Worm (Caenorhabditis elegans) whole organism, young adult: ENCODE results near the gene T01D1.5.

Experiments
- B0336.3 ChIP-seq: fragments of 200-800 bp; sonication (Bioruptor generic); IDR thresholded peaks from 2 replicates; pipeline ENCODE4 v1.3.6; 2022; ENCODE audit warnings: missing genetic modification characterization, missing compliant biosample characterization
- C17E4.6 ChIP-seq: fragments of 200-800 bp; sonication (Bioruptor generic); IDR thresholded peaks from 2 replicates; pipeline ENCODE4 v1.3.6; 2022; ENCODE audit warnings: missing genetic modification reagents, missing genetic modification characterization, missing compliant biosample characterization
- F22D6.2 ChIP-seq: sonication (generic microtip); optimal IDR thresholded peaks from 2 replicates; lab custom pipeline; 2016; ENCODE audit warnings: mild to moderate bottlenecking, missing genetic modification characterization, missing compliant biosample characterization
- F49E8.2 ChIP-seq: sonication (generic microtip); optimal IDR thresholded peaks from 3 replicates; lab custom pipeline; 2017; ENCODE audit warnings: missing genetic modification characterization, mild to moderate bottlenecking, missing compliant biosample characterization, antibody characterized with exemption, moderate library complexity; ENCODE audit not compliant: insufficient read depth
- K11D2.4 ChIP-seq: fragments of 200-800 bp; sonication (Bioruptor generic); IDR thresholded peaks from 2 replicates; pipeline ENCODE4 v1.3.6; 2022; ENCODE audit warnings: missing genetic modification reagents, missing genetic modification characterization, missing compliant biosample characterization
- T07F8.4 ChIP-seq: sonication (generic microtip); optimal IDR thresholded peaks from 2 replicates; lab custom pipeline; 2016; ENCODE audit warnings: mild to moderate bottlenecking, missing genetic modification characterization, moderate library complexity, missing compliant biosample characterization
- T26A5.8 ChIP-seq: sonication (generic microtip); optimal IDR thresholded peaks from 2 replicates; lab custom pipeline; 2016; ENCODE audit warnings: missing genetic modification characterization, missing compliant biosample characterization
- Y53G8AR.9 ChIP-seq: fragments of 200-800 bp; sonication (Bioruptor generic); conservative IDR thresholded peaks from 2 replicates; pipeline ENCODE4 v1.3.6; 2022; ENCODE audit warnings: missing genetic modification reagents, missing genetic modification characterization, missing compliant biosample characterization
- Y56A3A.18 ChIP-seq: fragments of 200-800 bp; sonication (Bioruptor generic); IDR thresholded peaks from 2 replicates; pipeline ENCODE4 v1.3.6; 2022; ENCODE audit warnings: missing genetic modification reagents, missing genetic modification characterization, missing compliant biosample characterization
- Y67H2A.10 ChIP-seq: fragments of 200-800 bp; sonication (Bioruptor generic); conservative IDR thresholded peaks from 2 replicates; pipeline ENCODE4 v1.3.6; 2022; ENCODE audit warnings: missing genetic modification reagents, missing genetic modification characterization, missing compliant biosample characterization
- ama-1 ChIP-seq, 3 experiments: fragments of 150-350 bp in 1 of 3; sonication (generic microtip) in 2 of 3; optimal IDR thresholded peaks; 2 replicates each; lab custom pipeline; 2014 to 2018; ENCODE audit warnings: missing biosample characterization in 2 of 3, missing genetic modification characterization in 2 of 3, missing genetic modification reagents in 2 of 3
- aptf-2 ChIP-seq: fragments of 200-800 bp; sonication (Bioruptor generic); conservative IDR thresholded peaks from 2 replicates; pipeline ENCODE4 v1.3.6; 2022; ENCODE audit warnings: missing genetic modification reagents, missing genetic modification characterization, missing compliant biosample characterization
- aptf-3 ChIP-seq: fragments of 200-800 bp; sonication (Bioruptor generic); IDR thresholded peaks from 2 replicates; pipeline ENCODE4 v1.3.6; 2022; ENCODE audit warnings: missing genetic modification characterization, missing compliant biosample characterization
- ccch-3 ChIP-seq: fragments of 200-800 bp; sonication (Bioruptor generic); optimal IDR thresholded peaks from 2 replicates; lab custom pipeline; 2018; ENCODE audit warnings: mild to moderate bottlenecking, missing genetic modification characterization, missing compliant biosample characterization
- cebp-1 ChIP-seq, 2 experiments: fragments of 200-800 bp in 1 of 2; sonication (Bioruptor generic) in 1 of 2; sonication (generic microtip) in 1 of 2; IDR thresholded peaks in 1 of 2; optimal IDR thresholded peaks in 1 of 2; 2 replicates each; pipeline versions ENCODE4 v1.3.6 to Lab custom; 2017 to 2022; ENCODE audit warnings: missing compliant biosample characterization in 2 of 2, missing genetic modification characterization in 2 of 2, mild to moderate bottlenecking in 1 of 2, missing genetic modification reagents in 1 of 2, moderate library complexity in 1 of 2
- ceh-40 ChIP-seq: fragments of 200-800 bp; sonication (Bioruptor generic); IDR thresholded peaks from 2 replicates; pipeline ENCODE4 v1.3.6; 2022; ENCODE audit warnings: missing genetic modification characterization, missing compliant biosample characterization
- ceh-58 ChIP-seq: fragments of 200-800 bp; sonication (Bioruptor generic); IDR thresholded peaks from 2 replicates; pipeline ENCODE4 v1.3.6; 2022; ENCODE audit warnings: missing genetic modification characterization, missing compliant biosample characterization
- ceh-91 ChIP-seq: fragments of 200-800 bp; sonication (Bioruptor generic); IDR thresholded peaks from 2 replicates; pipeline ENCODE4 v1.3.6; 2022; ENCODE audit warnings: missing genetic modification reagents, missing genetic modification characterization, missing compliant biosample characterization
- die-1 ChIP-seq: sonication (generic microtip); optimal IDR thresholded peaks from 2 replicates; lab custom pipeline; 2016; ENCODE audit warnings: missing genotype, mild to moderate bottlenecking, missing genetic modification characterization, missing compliant biosample characterization
- dpl-1 ChIP-seq: fragments of 150-350 bp; optimal IDR thresholded peaks from 2 replicates; lab custom pipeline; 2014; ENCODE audit warnings: missing biosample characterization, missing genetic modification reagents, missing genetic modification characterization
- egl-44 ChIP-seq: fragments of 200-800 bp; sonication (Bioruptor generic); IDR thresholded peaks from 2 replicates; pipeline ENCODE4 v1.3.6; 2022; ENCODE audit warnings: missing genetic modification reagents, missing genetic modification characterization, missing compliant biosample characterization
- ekl-4 ChIP-seq: fragments of 200-800 bp; sonication (Bioruptor generic); IDR thresholded peaks from 2 replicates; pipeline ENCODE4 v1.3.6; 2022; ENCODE audit warnings: missing genetic modification reagents, missing genetic modification characterization, missing compliant biosample characterization
- ets-4 ChIP-seq: fragments of 200-800 bp; sonication (Bioruptor generic); optimal IDR thresholded peaks from 2 replicates; lab custom pipeline; 2018; ENCODE audit warnings: mild to moderate bottlenecking, missing genetic modification characterization, missing compliant biosample characterization
- hmg-20 ChIP-seq: fragments of 200-800 bp; sonication (Bioruptor generic); IDR thresholded peaks from 2 replicates; pipeline ENCODE4 v1.3.6; 2022; ENCODE audit warnings: missing genetic modification reagents, missing genetic modification characterization, missing compliant biosample characterization
- hrde-1 ChIP-seq: sonication (generic microtip); optimal IDR thresholded peaks from 2 replicates; lab custom pipeline; 2016; ENCODE audit warnings: missing genetic modification characterization, mild to moderate bottlenecking, missing compliant biosample characterization, moderate library complexity, missing genotype, missing genetic modification reagents, borderline replicate concordance
- lag-1 ChIP-seq: fragments of 200-800 bp; sonication (Bioruptor generic); IDR thresholded peaks from 2 replicates; pipeline ENCODE4 v1.3.6; 2022; ENCODE audit warnings: missing genetic modification reagents, missing genetic modification characterization, missing compliant biosample characterization
- lin-26 ChIP-seq: fragments of 200-800 bp; sonication (Bioruptor generic); IDR thresholded peaks from 2 replicates; pipeline ENCODE4 v1.3.6; 2022; ENCODE audit warnings: missing genetic modification reagents, missing genetic modification characterization, missing compliant biosample characterization
- lin-40 ChIP-seq: sonication (generic microtip); optimal IDR thresholded peaks from 2 replicates; lab custom pipeline; 2016; ENCODE audit warnings: missing genetic modification characterization, mild to moderate bottlenecking, missing compliant biosample characterization, missing genotype, missing genetic modification reagents
- lin-54 ChIP-seq: fragments of 200-800 bp; sonication (Bioruptor generic); optimal IDR thresholded peaks from 2 replicates; lab custom pipeline; 2018; ENCODE audit warnings: mild to moderate bottlenecking, missing genetic modification characterization, missing compliant biosample characterization
- lir-1 ChIP-seq: fragments of 200-800 bp; sonication (Bioruptor generic); conservative IDR thresholded peaks from 2 replicates; pipeline ENCODE4 v1.3.6; 2022; ENCODE audit warnings: missing genetic modification reagents, missing genetic modification characterization, missing compliant biosample characterization
- madf-10 ChIP-seq: sonication (generic microtip); optimal IDR thresholded peaks from 2 replicates; lab custom pipeline; 2016; ENCODE audit warnings: mild to moderate bottlenecking, missing genetic modification characterization, missing compliant biosample characterization
- madf-8 ChIP-seq: fragments of 200-800 bp; sonication (Bioruptor generic); conservative IDR thresholded peaks from 2 replicates; pipeline ENCODE4 v1.3.6; 2022; ENCODE audit warnings: missing genetic modification reagents, missing genetic modification characterization, missing compliant biosample characterization
- nfyb-1 ChIP-seq: fragments of 200-800 bp; sonication (Bioruptor generic); IDR thresholded peaks from 2 replicates; pipeline ENCODE4 v1.3.6; 2022; ENCODE audit warnings: missing genetic modification reagents, missing genetic modification characterization, missing compliant biosample characterization
- pha-4 ChIP-seq: fragments of 150-350 bp; sonication (generic microtip); optimal IDR thresholded peaks from 2 replicates; lab custom pipeline; 2014; ENCODE audit warnings: missing biosample characterization, missing genetic modification reagents, missing genetic modification characterization
- repo-1 ChIP-seq: sonication (generic microtip); optimal IDR thresholded peaks from 2 replicates; lab custom pipeline; 2017; ENCODE audit warnings: mild to moderate bottlenecking, missing genetic modification characterization, missing compliant biosample characterization
- sdz-38 ChIP-seq: sonication (generic microtip); optimal IDR thresholded peaks from 2 replicates; lab custom pipeline; 2016; ENCODE audit warnings: missing genotype, missing genetic modification characterization, missing compliant biosample characterization
- sea-2 ChIP-seq: fragments of 200-800 bp; sonication (Bioruptor generic); IDR thresholded peaks from 2 replicates; pipeline ENCODE4 v1.3.6; 2022; ENCODE audit warnings: missing genetic modification characterization, missing compliant biosample characterization
- snpc-1.1 ChIP-seq: sonication (generic microtip); optimal IDR thresholded peaks from 2 replicates; lab custom pipeline; 2017; ENCODE audit warnings: missing genetic modification characterization, mild to moderate bottlenecking, missing compliant biosample characterization, antibody characterized with exemption, moderate library complexity, missing genotype, missing genetic modification reagents; ENCODE audit not compliant: insufficient read depth
- snpc-3.4 ChIP-seq: sonication (generic microtip); optimal IDR thresholded peaks from 2 replicates; lab custom pipeline; 2017; ENCODE audit warnings: missing genetic modification characterization, mild to moderate bottlenecking, missing compliant biosample characterization, antibody characterized with exemption, moderate library complexity, missing genotype, missing genetic modification reagents
- snpc-4 ChIP-seq, 5 experiments: fragments of 150-350 bp in 1 of 5; sonication (generic microtip) in 4 of 5; optimal IDR thresholded peaks; 2 replicates each; lab custom pipeline; 2014 to 2018; ENCODE audit warnings: missing genetic modification characterization in 5 of 5, missing biosample characterization in 3 of 5, antibody characterized with exemption in 2 of 5, mild to moderate bottlenecking in 2 of 5, missing compliant biosample characterization in 2 of 5, missing genotype in 2 of 5, moderate library complexity in 2 of 5, missing genetic modification reagents in 1 of 5
- tbp1 ChIP-seq: fragments of 200-800 bp; sonication (Bioruptor generic); optimal IDR thresholded peaks from 2 replicates; lab custom pipeline; 2018; ENCODE audit warnings: mild to moderate bottlenecking, missing genetic modification characterization, missing compliant biosample characterization
- tbx-9 ChIP-seq: sonication (generic microtip); optimal IDR thresholded peaks from 2 replicates; lab custom pipeline; 2016; ENCODE audit warnings: borderline replicate concordance, missing genetic modification characterization, inconsistent platforms, missing compliant biosample characterization
- tlf-1 ChIP-seq: fragments of 200-800 bp; sonication (Bioruptor generic); optimal IDR thresholded peaks from 2 replicates; lab custom pipeline; 2018; ENCODE audit warnings: mild to moderate bottlenecking, missing genetic modification characterization, missing compliant biosample characterization
- unc-130 ChIP-seq: sonication (generic microtip); optimal IDR thresholded peaks from 2 replicates; lab custom pipeline; 2016; ENCODE audit warnings: missing genetic modification reagents, missing genetic modification characterization, missing compliant biosample characterization
- ztf-22 ChIP-seq: fragments of 200-800 bp; sonication (Bioruptor generic); optimal IDR thresholded peaks from 2 replicates; lab custom pipeline; 2018; ENCODE audit warnings: mild to moderate bottlenecking, missing genetic modification characterization, moderate library complexity, missing compliant biosample characterization
- ztf-3 ChIP-seq: fragments of 200-800 bp; sonication (Bioruptor generic); optimal IDR thresholded peaks from 2 replicates; lab custom pipeline; 2018; ENCODE audit warnings: mild to moderate bottlenecking, missing genetic modification characterization, missing compliant biosample characterization

Gene T01D1.5

DNA sequence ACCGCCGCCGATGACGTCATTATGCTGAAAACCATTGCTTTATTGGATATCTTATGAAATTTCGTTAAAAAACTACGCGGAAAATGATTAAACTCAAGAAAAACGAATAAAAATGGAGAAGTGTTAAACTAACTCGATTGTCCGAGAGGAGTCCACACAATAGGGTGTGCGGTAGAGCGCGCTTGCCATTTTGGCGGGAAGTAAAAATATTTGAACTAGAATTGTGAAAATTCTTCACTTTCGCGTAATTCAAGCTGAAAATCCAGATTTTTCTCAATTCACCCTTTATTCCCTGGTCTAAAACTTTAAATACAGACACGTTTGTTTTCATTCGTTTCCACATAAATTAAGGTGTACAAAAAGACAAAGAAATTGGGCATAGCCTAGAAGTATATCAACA lies 27.7 kb upstream of the T01D1.5 start, which contains the start of gene F48A11.4 (continued):
- TF ChIP-seq B0336.3 (GFP tag; lab: Robert Waterston, UW), result peak; percentile 89
- no peak for TF ChIP-seq snpc-4 (GFP tag; optimal IDR thresholded peaks at IDR 0.05; lab: Kevin White, UChicago)
- peak in 2 of 4 experiments; percentile 40 to 67 for TF ChIP-seq snpc-4 (tag; optimal IDR thresholded peaks at IDR 0.05; lab: Kevin White, UChicago)
- peak; percentile 99 for TF ChIP-seq lin-54 (GFP tag; lab: Kevin White, UChicago)
- peak; percentile 93 for TF ChIP-seq lin-40 (tag; lab: Kevin White, UChicago)
- 0 out of 2 replicates have a peak, but pooled peaks have one; percentile 4 for TF ChIP-seq ceh-58 (GFP tag; lab: Robert Waterston, UW)
- TF ChIP-seq Y56A3A.18 (GFP tag; lab: Robert Waterston, UW), result peak; percentile 74; the same call in 1 of the 2 replicates
- TF ChIP-seq T07F8.4 (tag; lab: Kevin White, UChicago), result no peak
- peak; percentile 86 for TF ChIP-seq K11D2.4
- peak; percentile 71; the same call in 1 of the 2 replicates for TF ChIP-seq egl-44 (GFP tag; lab: Robert Waterston, UW)
- TF ChIP-seq repo-1, result peak; percentile 93
- peak; percentile 72 for TF ChIP-seq F22D6.2
- peak; percentile 86 for TF ChIP-seq ama-1 (optimal IDR thresholded peaks at IDR 0.05; lab: Kevin White, UChicago)
- TF ChIP-seq ama-1 (GFP tag; optimal IDR thresholded peaks at IDR 0.05; lab: Kevin White, UChicago), result peak in 1 of 2 experiments; percentile 81
- peak; percentile 85 for TF ChIP-seq tlf-1 (GFP tag; lab: Kevin White, UChicago)
- peak; percentile 95 for TF ChIP-seq nfyb-1 (GFP tag; lab: Robert Waterston, UW)
- peak; percentile 56 for TF ChIP-seq F49E8.2 (tag; lab: Kevin White, UChicago)
- TF ChIP-seq lag-1, result 0 out of 2 replicates have a peak, but pooled peaks have one; percentile 62
- no peak for TF ChIP-seq tbx-9
- TF ChIP-seq ztf-3 (GFP tag; lab: Kevin White, UChicago), result no peak
- no peak for TF ChIP-seq ccch-3
- TF ChIP-seq C17E4.6 (GFP tag; lab: Robert Waterston, UW), result 0 out of 2 replicates have a peak, but pooled peaks have one; percentile 53
- TF ChIP-seq snpc-3.4 (tag; lab: Kevin White, UChicago), result peak; percentile 57
- TF ChIP-seq ets-4 (GFP tag; lab: Kevin White, UChicago), result no peak
- TF ChIP-seq aptf-3 (GFP tag; lab: Robert Waterston, UW), result no peak
- no peak for TF ChIP-seq sea-2 (GFP tag; lab: Robert Waterston, UW)
- peak; percentile 50 for TF ChIP-seq hrde-1
- TF ChIP-seq tbp1 (GFP tag; lab: Kevin White, UChicago), result peak; percentile 67
- TF ChIP-seq ekl-4, result peak; percentile 94
- TF ChIP-seq pha-4 (tag; lab: Kevin White, UChicago), result peak; percentile 25
- peak; percentile 63; the same call in 1 of the 2 replicates for TF ChIP-seq lir-1 (GFP tag; lab: Robert Waterston, UW)
- no peak for TF ChIP-seq aptf-2 (GFP tag; lab: Robert Waterston, UW)
- TF ChIP-seq cebp-1 (GFP tag; IDR thresholded peaks at IDR 0.05; lab: Robert Waterston, UW), result peak; percentile 28; the same call in 1 of the 2 replicates
- peak; percentile 84 for TF ChIP-seq cebp-1 (tag; optimal IDR thresholded peaks at IDR 0.05; lab: Kevin White, UChicago)
- TF ChIP-seq sdz-38, result no peak
- TF ChIP-seq Y67H2A.10 (GFP tag; lab: Robert Waterston, UW), result no peak
- TF ChIP-seq ceh-40 (GFP tag; lab: Robert Waterston, UW), result peak; percentile 84; the same call in 1 of the 2 replicates
- TF ChIP-seq Y53G8AR.9 (GFP tag; lab: Robert Waterston, UW), result peak; percentile 95
- peak; percentile 78 for TF ChIP-seq hmg-20
- no peak for TF ChIP-seq snpc-1.1
- TF ChIP-seq ceh-91 (GFP tag; lab: Robert Waterston, UW), result peak; percentile 71
- TF ChIP-seq die-1 (tag; lab: Kevin White, UChicago), result peak; percentile 19
- TF ChIP-seq madf-10 (tag; lab: Kevin White, UChicago), result peak; percentile 63
- TF ChIP-seq madf-8 (GFP tag; lab: Robert Waterston, UW), result peak; percentile 68
- peak; percentile 93 for TF ChIP-seq dpl-1 (GFP tag; lab: Kevin White, UChicago)
- TF ChIP-seq T26A5.8 (tag; lab: Kevin White, UChicago), result no peak
- TF ChIP-seq unc-130 (GFP tag; lab: Kevin White, UChicago), result peak; percentile 31
- TF ChIP-seq ztf-22 (GFP tag; lab: Kevin White, UChicago), result no peak
- peak; percentile 53; the same call in 1 of the 2 replicates for TF ChIP-seq lin-26
